Fruit fly (Drosophila melanogaster) whole organism, wandering third instar larva: Measurements from ENCODE around the gene Dys.

ENCODE experiments used
- pan ChIP-seq: fragments of >200 bp; optimal IDR thresholded peaks from 2 replicates; lab custom pipeline; 2017
- usp ChIP-seq: fragments of >200 bp; optimal IDR thresholded peaks from 2 replicates; lab custom pipeline; 2017; ENCODE audit warnings: missing biosample characterization, missing genetic modification characterization
- woc ChIP-seq: sonication (Bioruptor generic); optimal IDR thresholded peaks from 2 replicates; lab custom pipeline; 2016; ENCODE audit warnings: missing biosample characterization, mild to moderate bottlenecking, missing genetic modification characterization

DNA sequence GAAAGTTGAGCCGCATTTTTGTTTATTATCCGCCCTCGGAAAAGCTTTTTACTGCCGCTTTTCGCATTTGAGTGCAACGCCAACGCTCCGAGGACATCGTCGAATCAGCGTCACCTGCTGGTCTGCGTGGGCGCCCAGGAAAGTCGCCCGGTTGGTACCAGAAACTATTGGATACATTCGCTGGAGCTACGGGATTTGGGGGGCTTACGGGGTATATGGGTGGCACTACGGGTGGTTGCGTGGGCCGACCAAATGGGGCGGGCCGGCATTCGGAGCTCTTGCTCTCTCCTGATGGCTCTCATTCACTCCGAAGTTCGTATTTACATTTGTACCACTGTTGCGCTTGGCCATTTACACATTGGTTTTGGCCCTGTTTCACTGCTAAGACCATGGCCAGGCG lies 49.5 kb upstream of the Dys start:
- TF ChIP-seq usp (GFP tag; lab: Kevin White, UChicago): no peak
- no peak for TF ChIP-seq woc
- TF ChIP-seq pan (lab: Kevin White, UChicago): no peak
